Worm (Caenorhabditis elegans): ENCODE data around the gene F56D5.6.

The F56D5.6 gene

ce11 chrIV:9401715-9402114 lies at the start of gene F56D5.6:
Gene F56D5.6 (plus strand): TSS chrIV:9401922.
- TF ChIP-seq nhr-12 (tag; optimal IDR thresholded peaks at IDR 0.05), result no peak
- TF ChIP-seq ces-1 (GFP tag; optimal IDR thresholded peaks at IDR 0.05), result no peak
- TF ChIP-seq tbx-8 (GFP tag; optimal IDR thresholded peaks at IDR 0.05), result no peak
- TF ChIP-seq unc-39 (tag; optimal IDR thresholded peaks at IDR 0.05), result no peak
- TF ChIP-seq elt-3 (tag; optimal IDR thresholded peaks at IDR 0.05), result no peak
- no peak for TF ChIP-seq ztf-11 (tag; optimal IDR thresholded peaks at IDR 0.05)
- no peak for TF ChIP-seq nhr-76 (tag; optimal IDR thresholded peaks at IDR 0.05)
- no peak for TF ChIP-seq nhr-28 (tag; optimal IDR thresholded peaks at IDR 0.05)
- TF ChIP-seq elt-1 (tag; optimal IDR thresholded peaks at IDR 0.05; ENCODE audit: borderline replicate concordance, insufficient read depth), result no peak
- no peak for TF ChIP-seq snpc-4 (tag; optimal IDR thresholded peaks at IDR 0.05)

- no peak for TF ChIP-seq ces-1 (GFP tag; optimal IDR thresholded peaks at IDR 0.05)
- TF ChIP-seq ceh-83 (GFP tag; optimal IDR thresholded peaks at IDR 0.05), result no peak
- no peak for TF ChIP-seq lsy-2 (tag; optimal IDR thresholded peaks at IDR 0.05)
- TF ChIP-seq ham-2 (GFP tag; optimal IDR thresholded peaks at IDR 0.05), result no peak
- no peak for TF ChIP-seq cnd-1 (tag; optimal IDR thresholded peaks at IDR 0.05)
- no peak for TF ChIP-seq tbx-8 (GFP tag; optimal IDR thresholded peaks at IDR 0.05)
- TF ChIP-seq unc-120 (tag; optimal IDR thresholded peaks at IDR 0.05; ENCODE audit: poor library complexity, severe bottlenecking), result no peak
- no peak for TF ChIP-seq lin-32 (GFP tag; optimal IDR thresholded peaks at IDR 0.05)
- TF ChIP-seq nhr-76 (tag; optimal IDR thresholded peaks at IDR 0.05), result no peak
- TF ChIP-seq ceh-43 (GFP tag; optimal IDR thresholded peaks at IDR 0.05), result no peak
- no peak for TF ChIP-seq M03D4.4 (tag; optimal IDR thresholded peaks at IDR 0.05)
- no peak for TF ChIP-seq bed-3 (GFP tag; optimal IDR thresholded peaks at IDR 0.05)
- TF ChIP-seq mep-1 (tag; optimal IDR thresholded peaks at IDR 0.05), result no peak
- no peak for TF ChIP-seq sptf-1 (tag; optimal IDR thresholded peaks at IDR 0.05)
Observed at ce11 chrIV:9353728-9354127, 48.0 kb upstream of the F56D5.6 start.

ce11 chrIV:9366411-9366810 lies 35.3 kb upstream of the F56D5.6 start, which contains the start of gene pezo-1:
Gene pezo-1 (minus strand): TSS chrIV:9366511.
- no peak for TF ChIP-seq ceh-39 (tag; optimal IDR thresholded peaks at IDR 0.05)
- TF ChIP-seq M03D4.4 (tag; optimal IDR thresholded peaks at IDR 0.05), result no peak
- no peak for TF ChIP-seq ham-2 (GFP tag; optimal IDR thresholded peaks at IDR 0.05)
- TF ChIP-seq unc-62 (GFP tag; optimal IDR thresholded peaks at IDR 0.05), result no peak
- peak; percentile 71 for TF ChIP-seq lsy-2 (tag; optimal IDR thresholded peaks at IDR 0.05)

ce11 chrIV:9367852-9368627 lies 33.7 kb upstream of the F56D5.6 start:
- TF ChIP-seq drap-1 (GFP tag; optimal IDR thresholded peaks at IDR 0.05) (no peak), tbx-8 (GFP tag; optimal IDR thresholded peaks at IDR 0.05) (no peak), bed-3 (GFP tag; optimal IDR thresholded peaks at IDR 0.05) (no peak), ces-1 (GFP tag; optimal IDR thresholded peaks at IDR 0.05) (peak; percentile 2), cnd-1 (tag; optimal IDR thresholded peaks at IDR 0.05) (no peak), lin-13 (tag; optimal IDR thresholded peaks at IDR 0.05) (no peak), flh-1 (GFP tag; optimal IDR thresholded peaks at IDR 0.05) (no peak), sem-2 (GFP tag; optimal IDR thresholded peaks at IDR 0.05) (no peak), lin-32 (GFP tag; optimal IDR thresholded peaks at IDR 0.05) (no peak), unc-62 (GFP tag; optimal IDR thresholded peaks at IDR 0.05) (no peak), ceh-83 (GFP tag; optimal IDR thresholded peaks at IDR 0.05) (no peak), ceh-43 (GFP tag; optimal IDR thresholded peaks at IDR 0.05) (no peak), nhr-28 (tag; optimal IDR thresholded peaks at IDR 0.05) (no peak), M03D4.4 (tag; optimal IDR thresholded peaks at IDR 0.05) (no peak), mab-5 (tag; optimal IDR thresholded peaks at IDR 0.05) (no peak), nhr-12 (tag; optimal IDR thresholded peaks at IDR 0.05) (no peak), pha-4 (tag; optimal IDR thresholded peaks at IDR 0.05) (peak; percentile 55), nhr-237 (tag; optimal IDR thresholded peaks at IDR 0.05) (no peak), lsy-2 (tag; optimal IDR thresholded peaks at IDR 0.05) (no peak), hlh-1 (tag; optimal IDR thresholded peaks at IDR 0.05) (peak; percentile 29)

ce11 chrIV:9371126-9371525 lies 30.6 kb upstream of the F56D5.6 start, which contains the start of gene fbxc-58:
Gene fbxc-58 (plus strand): TSS chrIV:9371508.
- TF ChIP-seq bed-3 (GFP tag; optimal IDR thresholded peaks at IDR 0.05) (no peak), ces-1 (GFP tag; optimal IDR thresholded peaks at IDR 0.05) (peak; percentile 53)
